Worm (Caenorhabditis elegans) whole organism, L2 larva: ENCODE results near the gene T24E12.12.

Experiments used
- C34F6.9 ChIP-seq: fragments of 150-350 bp; optimal IDR thresholded peaks from 2 replicates; lab custom pipeline; 2014; ENCODE audit warnings: missing biosample characterization, missing genetic modification characterization
- F13H6.1 ChIP-seq: sonication (generic microtip); optimal IDR thresholded peaks from 2 replicates; lab custom pipeline; 2016; ENCODE audit warnings: missing genetic modification characterization, missing compliant biosample characterization
- R02D3.7 ChIP-seq: fragments of 150-350 bp; optimal IDR thresholded peaks from 2 replicates; lab custom pipeline; 2014; ENCODE audit warnings: missing biosample characterization, missing genetic modification characterization
- ZK546.5 ChIP-seq: sonication (generic microtip); optimal IDR thresholded peaks from 2 replicates; lab custom pipeline; 2017; ENCODE audit warnings: missing biosample characterization, missing genetic modification characterization
- alr-1 ChIP-seq: fragments of 150-350 bp; optimal IDR thresholded peaks from 2 replicates; lab custom pipeline; 2014; ENCODE audit warnings: missing biosample characterization, missing genetic modification characterization
- aly-2 ChIP-seq: fragments of 150-350 bp; optimal IDR thresholded peaks from 2 replicates; lab custom pipeline; 2014; ENCODE audit warnings: missing biosample characterization, missing genetic modification characterization
- ama-1 ChIP-seq: fragments of 150-350 bp; optimal IDR thresholded peaks from 2 replicates; lab custom pipeline; 2018; ENCODE audit warnings: inconsistent platforms
- ceh-82 ChIP-seq: fragments of 150-350 bp; optimal IDR thresholded peaks from 2 replicates; lab custom pipeline; 2014; ENCODE audit warnings: missing biosample characterization, missing genetic modification characterization
- crh-2 ChIP-seq: sonication (generic microtip); optimal IDR thresholded peaks from 2 replicates; lab custom pipeline; 2017; ENCODE audit warnings: missing biosample characterization, missing genetic modification characterization
- dmd-4 ChIP-seq: sonication (generic microtip); optimal IDR thresholded peaks from 2 replicates; lab custom pipeline; 2017; ENCODE audit warnings: missing biosample characterization, missing genetic modification characterization
- egl-27 ChIP-seq: sonication (generic microtip); optimal IDR thresholded peaks from 3 replicates; lab custom pipeline; 2017; ENCODE audit warnings: missing biosample characterization, missing genetic modification reagents, missing genetic modification characterization
- elt-1 ChIP-seq: fragments of 150-350 bp; optimal IDR thresholded peaks from 2 replicates; lab custom pipeline; 2014; ENCODE audit warnings: missing biosample characterization, missing genetic modification characterization
- gmeb-1 ChIP-seq: fragments of 150-350 bp; optimal IDR thresholded peaks from 2 replicates; lab custom pipeline; 2014; ENCODE audit warnings: missing biosample characterization, missing genetic modification characterization
- lin-11 ChIP-seq: fragments of 150-350 bp; sonication (generic microtip); optimal IDR thresholded peaks from 2 replicates; lab custom pipeline; 2014; ENCODE audit warnings: missing biosample characterization, missing genetic modification characterization, inconsistent platforms, mixed read lengths
- lin-13 ChIP-seq: fragments of 150-350 bp; optimal IDR thresholded peaks from 2 replicates; lab custom pipeline; 2014; ENCODE audit warnings: missing biosample characterization, missing genetic modification reagents, missing genetic modification characterization
- lin-39 ChIP-seq: fragments of 150-350 bp; optimal IDR thresholded peaks from 2 replicates; lab custom pipeline; 2014; ENCODE audit warnings: missing biosample characterization, missing genetic modification reagents, missing genetic modification characterization
- lsy-2 ChIP-seq, 2 experiments: fragments of 150-350 bp in 1 of 2; sonication (generic microtip) in 1 of 2; optimal IDR thresholded peaks; 2 replicates each; lab custom pipeline; 2014 to 2017; ENCODE audit warnings: missing biosample characterization in 2 of 2, missing genetic modification characterization in 2 of 2
- mbf-1 ChIP-seq: sonication (generic microtip); optimal IDR thresholded peaks from 2 replicates; lab custom pipeline; 2017; ENCODE audit warnings: missing biosample characterization, missing genetic modification characterization
- mdl-1 ChIP-seq, 2 experiments: fragments of 150-350 bp in 1 of 2; sonication (generic microtip) in 1 of 2; optimal IDR thresholded peaks; 2 replicates each; lab custom pipeline; 2017; ENCODE audit warnings: missing biosample characterization in 2 of 2, missing genetic modification characterization in 2 of 2
- nhr-11 ChIP-seq: fragments of 150-350 bp; optimal IDR thresholded peaks from 2 replicates; lab custom pipeline; 2014; ENCODE audit warnings: missing biosample characterization, missing genetic modification characterization
- nhr-12 ChIP-seq: fragments of 150-350 bp; optimal IDR thresholded peaks from 2 replicates; lab custom pipeline; 2014; ENCODE audit warnings: missing biosample characterization, missing genetic modification characterization
- nhr-129 ChIP-seq: fragments of 150-350 bp; optimal IDR thresholded peaks from 2 replicates; lab custom pipeline; 2014; ENCODE audit warnings: missing biosample characterization, missing genetic modification characterization
- nhr-237 ChIP-seq: fragments of 150-350 bp; optimal IDR thresholded peaks from 2 replicates; lab custom pipeline; 2014; ENCODE audit warnings: missing biosample characterization, missing genetic modification characterization
- nhr-25 ChIP-seq: fragments of 150-350 bp; sonication (generic microtip); optimal IDR thresholded peaks from 3 replicates; lab custom pipeline; 2014; ENCODE audit warnings: missing biosample characterization, missing genetic modification characterization
- nhr-6 ChIP-seq: fragments of 150-350 bp; optimal IDR thresholded peaks from 2 replicates; lab custom pipeline; 2014; ENCODE audit warnings: missing biosample characterization, missing genetic modification characterization
- nhr-77 ChIP-seq: fragments of 150-350 bp; optimal IDR thresholded peaks from 2 replicates; lab custom pipeline; 2014; ENCODE audit warnings: missing biosample characterization, missing genetic modification characterization
- peb-1 ChIP-seq: fragments of 150-350 bp; optimal IDR thresholded peaks from 2 replicates; lab custom pipeline; 2014; ENCODE audit warnings: missing biosample characterization, missing genetic modification characterization
- skn-1 ChIP-seq: sonication (generic microtip); optimal IDR thresholded peaks from 2 replicates; lab custom pipeline; 2017; ENCODE audit warnings: missing biosample characterization, missing genetic modification characterization
- sma-3 ChIP-seq: sonication (generic microtip); optimal IDR thresholded peaks from 2 replicates; lab custom pipeline; 2016; ENCODE audit warnings: missing genetic modification reagents, missing genetic modification characterization, missing compliant biosample characterization
- sma-9 ChIP-seq, 2 experiments: fragments of 150-350 bp in 1 of 2; sonication (generic microtip) in 1 of 2; optimal IDR thresholded peaks; 2 replicates each; lab custom pipeline; 2014 to 2016; ENCODE audit warnings: missing genetic modification characterization in 2 of 2, mild to moderate bottlenecking in 1 of 2, missing biosample characterization in 1 of 2, missing compliant biosample characterization in 1 of 2, missing genetic modification reagents in 1 of 2, moderate library complexity in 1 of 2
- snpc-4 ChIP-seq: fragments of 150-350 bp; optimal IDR thresholded peaks from 2 replicates; lab custom pipeline; 2014; ENCODE audit warnings: missing biosample characterization, missing genetic modification characterization
- unc-55 ChIP-seq: fragments of 150-350 bp; sonication (generic microtip); optimal IDR thresholded peaks from 3 replicates; lab custom pipeline; 2014; ENCODE audit warnings: missing biosample characterization, missing genetic modification reagents, missing genetic modification characterization
- unc-62 ChIP-seq: fragments of 150-350 bp; optimal IDR thresholded peaks from 2 replicates; lab custom pipeline; 2014; ENCODE audit warnings: missing biosample characterization, missing genetic modification reagents, missing genetic modification characterization
- zag-1 ChIP-seq: fragments of 150-350 bp; optimal IDR thresholded peaks from 2 replicates; lab custom pipeline; 2014; ENCODE audit warnings: missing biosample characterization, missing genetic modification characterization
- ztf-1 ChIP-seq: fragments of 200-800 bp; sonication (Bioruptor generic); conservative IDR thresholded peaks from 2 replicates; pipeline ENCODE4 v1.3.6; 2022; ENCODE audit warnings: missing genetic modification characterization, missing compliant biosample characterization
- ztf-4 ChIP-seq: fragments of 150-350 bp; optimal IDR thresholded peaks from 2 replicates; lab custom pipeline; 2014; ENCODE audit warnings: missing biosample characterization, missing genetic modification characterization

The T24E12.12 gene

DNA sequence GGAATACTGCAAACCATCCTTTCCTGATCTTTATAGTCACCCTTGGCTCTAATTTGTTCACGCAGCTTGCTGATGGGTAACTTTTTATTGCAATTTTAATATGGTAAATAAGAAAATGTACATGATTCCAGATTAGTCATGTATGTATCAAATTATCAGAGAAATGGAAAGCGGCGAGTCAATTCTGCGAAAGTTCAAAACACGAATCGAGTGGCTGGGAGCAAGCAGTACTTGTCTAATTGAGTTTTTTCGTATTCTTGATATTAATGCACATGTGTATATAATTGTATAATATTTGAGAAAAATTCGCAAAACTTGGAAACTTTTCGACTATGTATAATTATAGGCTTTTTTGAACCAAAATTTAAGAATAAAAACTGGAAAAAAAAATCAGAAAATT lies at the start of gene T24E12.12:
T24E12.12 (plus strand) TSS at position 281 of the 400 bp plus-strand sequence.
- TF ChIP-seq nhr-11 (no peak), C34F6.9 (tag; lab: Kevin White, UChicago) (no peak), dmd-4 (tag; lab: Kevin White, UChicago) (no peak), crh-2 (tag; lab: Kevin White, UChicago) (no peak), peb-1 (no peak), gmeb-1 (tag; lab: Kevin White, UChicago) (no peak), F13H6.1 (tag; lab: Kevin White, UChicago) (no peak), ZK546.5 (tag; lab: Kevin White, UChicago) (no peak), nhr-129 (no peak), lin-13 (GFP tag; lab: Kevin White, UChicago) (no peak), mdl-1 (tag; optimal IDR thresholded peaks at IDR 0.05; lab: Kevin White, UChicago) (no peak)

DNA sequence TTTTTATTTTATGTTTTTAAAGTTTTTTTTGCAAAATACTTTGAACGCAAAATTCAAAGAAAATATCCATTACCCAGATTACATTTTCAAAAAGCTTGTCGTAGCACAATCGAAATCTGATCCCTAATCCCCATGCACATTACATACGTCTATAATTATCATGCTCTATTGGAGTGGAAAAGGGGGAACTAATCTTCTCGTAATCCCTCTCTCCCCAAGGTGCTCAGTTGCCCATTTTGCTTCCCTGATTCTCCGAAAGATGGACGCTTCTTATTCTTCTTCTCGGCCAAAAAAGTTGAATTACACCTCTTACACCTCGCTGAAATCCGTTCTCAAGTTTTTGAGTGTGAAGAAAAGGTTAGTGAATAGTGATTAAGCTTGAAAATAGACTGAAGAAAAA lies 48.0 kb upstream of the T24E12.12 start, which contains the start of gene fbxc-53:
fbxc-53 (plus strand) TSS at position 245 of the 400 bp plus-strand sequence.
- TF ChIP-seq alr-1 (tag; lab: Kevin White, UChicago) (no peak), nhr-25 (tag; lab: Kevin White, UChicago) (no peak), nhr-12 (tag; lab: Kevin White, UChicago) (no peak), ama-1 (lab: Kevin White, UChicago) (no peak), egl-27 (no peak), lsy-2 (tag; optimal IDR thresholded peaks at IDR 0.05; lab: Kevin White, UChicago) (no peak), elt-1 (tag; lab: Kevin White, UChicago) (no peak), snpc-4 (no peak), sma-3 (GFP tag; lab: Kevin White, UChicago) (no peak), sma-9 (GFP tag; optimal IDR thresholded peaks at IDR 0.05; lab: Kevin White, UChicago) (no peak), sma-9 (tag; optimal IDR thresholded peaks at IDR 0.05; lab: Kevin White, UChicago) (no peak), lin-11 (tag; lab: Kevin White, UChicago) (no peak), aly-2 (tag; lab: Kevin White, UChicago) (no peak), R02D3.7 (tag; lab: Kevin White, UChicago) (no peak)

DNA sequence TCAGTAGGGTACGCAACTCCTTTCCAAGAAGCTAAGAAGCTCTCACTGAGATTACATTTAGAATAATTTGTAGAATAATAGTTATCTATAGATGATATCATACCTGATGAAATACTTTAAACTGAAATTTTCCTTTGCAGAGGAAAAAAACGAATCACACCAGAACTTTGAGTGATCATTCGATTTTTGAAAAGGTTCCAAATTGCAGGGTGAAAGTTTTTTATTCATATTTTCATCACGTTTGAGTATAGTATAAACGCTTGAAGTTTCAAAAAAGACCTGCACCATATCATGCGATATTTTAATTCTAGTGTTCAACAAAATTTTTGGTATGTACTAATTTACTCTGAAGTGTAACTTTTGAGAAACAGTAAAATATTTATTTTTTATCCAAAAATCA lies 44.5 kb upstream of the T24E12.12 start, which contains the start of gene srh-100:
srh-100 (minus strand) TSS at position 101 of the 400 bp plus-strand sequence.
- TF ChIP-seq snpc-4: no peak
- TF ChIP-seq nhr-77 (tag; lab: Kevin White, UChicago): no peak
- TF ChIP-seq ceh-82 (tag; lab: Kevin White, UChicago): no peak
- TF ChIP-seq egl-27: no peak
- TF ChIP-seq lin-13 (GFP tag; lab: Kevin White, UChicago): no peak
- TF ChIP-seq nhr-6 (tag; lab: Kevin White, UChicago): no peak
- TF ChIP-seq nhr-237: no peak
- no peak for TF ChIP-seq nhr-12 (tag; lab: Kevin White, UChicago)
- TF ChIP-seq, all 48 proteins: peak for 0

- TF ChIP-seq sma-3 (GFP tag; lab: Kevin White, UChicago): no peak
- no peak for TF ChIP-seq lin-11 (tag; lab: Kevin White, UChicago)
- TF ChIP-seq peb-1: no peak
- no peak for TF ChIP-seq skn-1 (tag; lab: Kevin White, UChicago)
- TF ChIP-seq zag-1 (tag; lab: Kevin White, UChicago): no peak
- no peak for TF ChIP-seq nhr-6 (tag; lab: Kevin White, UChicago)
- no peak for TF ChIP-seq ztf-1 (GFP tag; lab: Robert Waterston, UW)
- no peak for TF ChIP-seq dmd-4 (tag; lab: Kevin White, UChicago)
- no peak for TF ChIP-seq lsy-2 (tag; optimal IDR thresholded peaks at IDR 0.05; lab: Kevin White, UChicago)
- TF ChIP-seq C34F6.9 (tag; lab: Kevin White, UChicago): no peak
- TF ChIP-seq, all 48 proteins: peak for 0
Observed at ce11 chrII:3716455-3716854, 42.6 kb upstream of the T24E12.12 start, which contains the start of gene srh-99. Gene srh-99 (minus strand): TSS chrII:3716555.

DNA sequence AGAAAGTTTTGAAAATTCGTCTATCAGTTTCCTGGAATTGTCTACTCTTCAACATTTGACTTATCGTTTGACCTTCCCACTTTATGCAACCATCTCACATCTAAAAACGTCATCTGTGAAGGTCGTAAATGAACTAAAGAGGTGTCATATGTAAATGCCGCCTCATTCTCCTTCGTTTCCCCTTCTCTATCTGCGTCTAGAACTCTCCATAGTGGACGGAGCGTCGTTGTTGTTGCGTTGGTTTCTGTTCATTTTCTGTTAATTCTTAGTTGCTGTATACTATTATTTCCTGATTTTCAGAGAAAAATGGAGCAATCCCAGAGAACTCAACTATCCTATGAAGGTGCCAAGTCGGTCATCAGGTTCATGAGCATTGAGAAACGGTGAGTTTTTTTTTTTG lies 42.1 kb upstream of the T24E12.12 start, which contains the start of gene fbxc-52:
fbxc-52 (plus strand) TSS at position 301 of the 400 bp plus-strand sequence.
- TF ChIP-seq R02D3.7 (tag; lab: Kevin White, UChicago) (no peak), mbf-1 (tag; lab: Kevin White, UChicago) (no peak), lsy-2 (tag; optimal IDR thresholded peaks at IDR 0.05; lab: Kevin White, UChicago) (no peak), sma-9 (GFP tag; optimal IDR thresholded peaks at IDR 0.05; lab: Kevin White, UChicago) (no peak), sma-9 (tag; optimal IDR thresholded peaks at IDR 0.05; lab: Kevin White, UChicago) (no peak), peb-1 (no peak), nhr-129 (no peak), lin-39 (tag; lab: Kevin White, UChicago) (no peak), unc-62 (GFP tag; lab: Kevin White, UChicago) (no peak), F13H6.1 (tag; lab: Kevin White, UChicago) (no peak), alr-1 (tag; lab: Kevin White, UChicago) (no peak), unc-55 (GFP tag; lab: Kevin White, UChicago) (no peak), ztf-4 (tag; lab: Kevin White, UChicago) (no peak), lin-13 (GFP tag; lab: Kevin White, UChicago) (no peak)
- TF ChIP-seq, all 48 proteins: peak for 0
